Worm (Caenorhabditis elegans) whole organism, L2 larva: ENCODE data around the gene F35E8.2.

Experiments used
- ama-1 ChIP-seq: fragments of 150-350 bp; optimal IDR thresholded peaks from 2 replicates; lab custom pipeline; 2018; ENCODE audit warnings: inconsistent platforms
- dmd-4 ChIP-seq: sonication (generic microtip); optimal IDR thresholded peaks from 2 replicates; lab custom pipeline; 2017; ENCODE audit warnings: missing biosample characterization, missing genetic modification characterization
- elt-3 ChIP-seq: sonication (generic microtip); optimal IDR thresholded peaks from 2 replicates; lab custom pipeline; 2017; ENCODE audit warnings: missing biosample characterization, missing genetic modification characterization
- fos-1 ChIP-seq: fragments of 150-350 bp; optimal IDR thresholded peaks from 2 replicates; lab custom pipeline; 2014; ENCODE audit warnings: missing biosample characterization, missing genetic modification characterization
- lin-13 ChIP-seq: fragments of 150-350 bp; optimal IDR thresholded peaks from 2 replicates; lab custom pipeline; 2014; ENCODE audit warnings: missing biosample characterization, missing genetic modification reagents, missing genetic modification characterization
- mdl-1 ChIP-seq, 2 experiments: fragments of 150-350 bp in 1 of 2; sonication (generic microtip) in 1 of 2; optimal IDR thresholded peaks; 2 replicates each; lab custom pipeline; 2017; ENCODE audit warnings: missing biosample characterization in 2 of 2, missing genetic modification characterization in 2 of 2
- nhr-11 ChIP-seq: fragments of 150-350 bp; optimal IDR thresholded peaks from 2 replicates; lab custom pipeline; 2014; ENCODE audit warnings: missing biosample characterization, missing genetic modification characterization
- nhr-12 ChIP-seq: fragments of 150-350 bp; optimal IDR thresholded peaks from 2 replicates; lab custom pipeline; 2014; ENCODE audit warnings: missing biosample characterization, missing genetic modification characterization
- nhr-6 ChIP-seq: fragments of 150-350 bp; optimal IDR thresholded peaks from 2 replicates; lab custom pipeline; 2014; ENCODE audit warnings: missing biosample characterization, missing genetic modification characterization
- snpc-4 ChIP-seq: fragments of 150-350 bp; optimal IDR thresholded peaks from 2 replicates; lab custom pipeline; 2014; ENCODE audit warnings: missing biosample characterization, missing genetic modification characterization
- zag-1 ChIP-seq: fragments of 150-350 bp; optimal IDR thresholded peaks from 2 replicates; lab custom pipeline; 2014; ENCODE audit warnings: missing biosample characterization, missing genetic modification characterization

DNA sequence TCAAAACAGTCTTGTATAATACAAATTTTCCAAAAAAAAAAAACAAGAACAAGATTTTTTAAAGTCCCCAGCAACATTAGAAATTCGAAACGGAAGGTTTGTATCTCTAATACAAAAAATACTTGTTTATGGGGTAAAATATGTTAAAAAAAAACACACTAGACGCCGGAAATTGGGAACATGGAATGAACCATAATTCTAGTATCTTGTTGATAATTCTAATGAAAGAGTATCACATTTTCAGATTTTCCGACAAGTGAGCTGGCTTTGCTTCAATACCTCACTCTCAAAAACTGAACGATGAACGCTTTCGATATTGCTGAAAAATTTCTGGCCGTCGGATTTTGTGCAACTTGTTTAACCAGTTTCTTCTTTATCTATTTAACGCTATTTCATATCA is 7.8 kb upstream of the F35E8.2 start, which contains the start of gene str-60:
- TF ChIP-seq zag-1 (tag; lab: Kevin White, UChicago) (no peak), nhr-12 (no peak), mdl-1 (tag; optimal IDR thresholded peaks at IDR 0.05; lab: Kevin White, UChicago) (no peak), dmd-4 (tag; lab: Kevin White, UChicago) (no peak), lin-13 (no peak), nhr-11 (tag; lab: Kevin White, UChicago) (no peak), fos-1 (tag; lab: Kevin White, UChicago) (no peak), snpc-4 (tag; lab: Kevin White, UChicago) (no peak), elt-3 (tag; lab: Kevin White, UChicago) (no peak), nhr-6 (tag; lab: Kevin White, UChicago) (no peak), ama-1 (lab: Kevin White, UChicago) (no peak)
